Worm (Caenorhabditis elegans) whole organism, L4 larva: ENCODE data around the gene str-131.

ENCODE experiments used
- D1046.2 ChIP-seq: fragments of 200-800 bp; sonication (Bioruptor generic); IDR thresholded peaks from 2 replicates; pipeline ENCODE4 v1.3.6; 2022; ENCODE audit warnings: missing genetic modification characterization, missing compliant biosample characterization
- F26F4.8 ChIP-seq: fragments of 200-800 bp; sonication (Bioruptor generic); conservative IDR thresholded peaks from 2 replicates; pipeline ENCODE4 v1.3.6; 2022; ENCODE audit warnings: missing genetic modification characterization, missing compliant biosample characterization
- F49E8.2 ChIP-seq: sonication (generic microtip); optimal IDR thresholded peaks from 2 replicates; lab custom pipeline; 2016; ENCODE audit warnings: missing compliant biosample characterization, mild to moderate bottlenecking, missing genetic modification characterization, borderline replicate concordance
- T26A8.4 ChIP-seq: fragments of 200-800 bp; sonication (Bioruptor generic); IDR thresholded peaks from 2 replicates; pipeline ENCODE4 v1.3.6; 2022; ENCODE audit warnings: missing genetic modification characterization, missing compliant biosample characterization
- Y5F2A.4 ChIP-seq: fragments of 200-800 bp; sonication (Bioruptor generic); optimal IDR thresholded peaks from 2 replicates; lab custom pipeline; 2018; ENCODE audit warnings: mild to moderate bottlenecking, missing genetic modification characterization, missing compliant biosample characterization
- aha-1 ChIP-seq: fragments of 150-350 bp; peaks from one replicate; lab custom pipeline; 2014; ENCODE audit warnings: missing biosample characterization, missing genetic modification characterization
- ama-1 ChIP-seq: fragments of 150-350 bp; optimal IDR thresholded peaks from 2 replicates; lab custom pipeline; 2014; ENCODE audit warnings: inconsistent platforms, mixed read lengths
- arid-1 ChIP-seq: fragments of 200-800 bp; sonication (Bioruptor generic); conservative IDR thresholded peaks from 2 replicates; pipeline ENCODE4 v1.3.6; 2022; ENCODE audit warnings: missing genetic modification reagents, missing genetic modification characterization, missing compliant biosample characterization
- attf-4 ChIP-seq: sonication (generic microtip); optimal IDR thresholded peaks from 3 replicates; lab custom pipeline; 2017; ENCODE audit warnings: missing biosample characterization, missing genetic modification characterization
- ceh-44 ChIP-seq: fragments of 200-800 bp; sonication (Bioruptor generic); IDR thresholded peaks from 2 replicates; pipeline ENCODE4 v1.3.6; 2022; ENCODE audit warnings: missing genetic modification reagents, missing genetic modification characterization, missing compliant biosample characterization
- daf-16 ChIP-seq, 3 experiments: sonication (generic microtip); optimal IDR thresholded peaks; 2 replicates each; lab custom pipeline; 2016 to 2017; ENCODE audit warnings: missing genetic modification characterization in 3 of 3, missing genetic modification reagents in 3 of 3, mild to moderate bottlenecking in 2 of 3, missing compliant biosample characterization in 2 of 3, missing biosample characterization in 1 of 3, moderate library complexity in 1 of 3
- dmd-8 ChIP-seq: fragments of 200-800 bp; sonication (Bioruptor generic); IDR thresholded peaks from 2 replicates; pipeline ENCODE4 v1.3.6; 2022; ENCODE audit warnings: missing genetic modification characterization, missing compliant biosample characterization
- duxl-1 ChIP-seq: sonication (generic microtip); optimal IDR thresholded peaks from 2 replicates; lab custom pipeline; 2016; ENCODE audit warnings: mild to moderate bottlenecking, missing genetic modification characterization, moderate library complexity, missing compliant biosample characterization; ENCODE audit not compliant: poor library complexity
- dve-1 ChIP-seq: sonication (generic microtip); optimal IDR thresholded peaks from 2 replicates; lab custom pipeline; 2017; ENCODE audit warnings: antibody characterized with exemption, mild to moderate bottlenecking, missing genetic modification characterization, missing compliant biosample characterization; ENCODE audit not compliant: insufficient read depth
- egl-27 ChIP-seq: sonication (generic microtip); optimal IDR thresholded peaks from 3 replicates; lab custom pipeline; 2017; ENCODE audit warnings: missing biosample characterization, missing genetic modification reagents, missing genetic modification characterization
- egl-43 ChIP-seq: fragments of 200-800 bp; sonication (Bioruptor generic); IDR thresholded peaks from 2 replicates; pipeline ENCODE4 v1.3.6; 2022; ENCODE audit warnings: missing genetic modification reagents, missing genetic modification characterization, missing compliant biosample characterization
- hlh-11 ChIP-seq: fragments of 200-800 bp; sonication (Bioruptor generic); optimal IDR thresholded peaks from 2 replicates; lab custom pipeline; 2018; ENCODE audit warnings: mild to moderate bottlenecking, missing genetic modification characterization, missing compliant biosample characterization
- lin-1 ChIP-seq: fragments of 200-800 bp; sonication (Bioruptor generic); IDR thresholded peaks from 2 replicates; pipeline ENCODE4 v1.3.6; 2022; ENCODE audit warnings: missing genetic modification reagents, missing genetic modification characterization, missing compliant biosample characterization
- lin-29 ChIP-seq: fragments of 200-800 bp; sonication (Bioruptor generic); IDR thresholded peaks from 2 replicates; pipeline ENCODE4 v1.3.6; 2022; ENCODE audit warnings: missing genetic modification reagents, missing genetic modification characterization, missing compliant biosample characterization
- lir-3 ChIP-seq: sonication (generic microtip); optimal IDR thresholded peaks from 2 replicates; lab custom pipeline; 2016; ENCODE audit warnings: mild to moderate bottlenecking, missing genetic modification characterization, missing compliant biosample characterization
- lsy-2 ChIP-seq, 2 experiments: fragments of 150-350 bp in 1 of 2; sonication (generic microtip) in 1 of 2; optimal IDR thresholded peaks; 2 replicates each; lab custom pipeline; 2014 to 2017; ENCODE audit warnings: missing biosample characterization in 2 of 2, missing genetic modification characterization in 2 of 2
- mep-1 ChIP-seq: fragments of 150-350 bp; sonication (generic microtip); optimal IDR thresholded peaks from 3 replicates; lab custom pipeline; 2014; ENCODE audit warnings: missing biosample characterization, missing genetic modification characterization
- mes-2 ChIP-seq: sonication (generic microtip); optimal IDR thresholded peaks from 2 replicates; lab custom pipeline; 2016; ENCODE audit warnings: missing genotype, mild to moderate bottlenecking, missing genetic modification characterization, missing compliant biosample characterization; ENCODE audit not compliant: poor library complexity, severe bottlenecking
- nhr-102 ChIP-seq: sonication (generic microtip); optimal IDR thresholded peaks from 2 replicates; lab custom pipeline; 2016; ENCODE audit warnings: mild to moderate bottlenecking, missing genetic modification characterization, moderate library complexity, missing compliant biosample characterization
- nhr-11 ChIP-seq: fragments of 150-350 bp; optimal IDR thresholded peaks from 2 replicates; lab custom pipeline; 2014; ENCODE audit warnings: missing biosample characterization, missing genetic modification characterization
- nhr-111 ChIP-seq: fragments of 200-800 bp; sonication (Bioruptor generic); optimal IDR thresholded peaks from 2 replicates; lab custom pipeline; 2018; ENCODE audit warnings: mild to moderate bottlenecking, missing genetic modification characterization, missing compliant biosample characterization
- nhr-237 ChIP-seq: sonication (generic microtip); optimal IDR thresholded peaks from 2 replicates; lab custom pipeline; 2017; ENCODE audit warnings: missing biosample characterization, missing genetic modification characterization
- nhr-25 ChIP-seq: sonication (generic microtip); optimal IDR thresholded peaks from 2 replicates; lab custom pipeline; 2017; ENCODE audit warnings: missing genetic modification characterization, mild to moderate bottlenecking, missing compliant biosample characterization, antibody characterized with exemption, moderate library complexity, borderline replicate concordance; ENCODE audit not compliant: insufficient read depth
- nhr-41 ChIP-seq: fragments of 200-800 bp; sonication (Bioruptor generic); IDR thresholded peaks from 2 replicates; pipeline ENCODE4 v1.3.6; 2022; ENCODE audit warnings: missing genetic modification reagents, missing genetic modification characterization, missing compliant biosample characterization
- nhr-48 ChIP-seq: sonication (generic microtip); optimal IDR thresholded peaks from 2 replicates; lab custom pipeline; 2016; ENCODE audit warnings: mild to moderate bottlenecking, missing genetic modification characterization, missing compliant biosample characterization
- nhr-77 ChIP-seq: fragments of 150-350 bp; optimal IDR thresholded peaks from 2 replicates; lab custom pipeline; 2014; ENCODE audit warnings: missing biosample characterization, missing genetic modification characterization
- pha-4 ChIP-seq, 2 experiments: fragments of 150-350 bp in 1 of 2; fragments of 200-800 bp in 1 of 2; sonication (Bioruptor generic) in 1 of 2; IDR thresholded peaks in 1 of 2; optimal IDR thresholded peaks in 1 of 2; 2 replicates each; pipeline versions ENCODE4 v1.3.6 to Lab custom; 2014 to 2022; ENCODE audit warnings: missing genetic modification characterization in 2 of 2, missing genetic modification reagents in 2 of 2, missing biosample characterization in 1 of 2, missing compliant biosample characterization in 1 of 2
- saeg-2 ChIP-seq: fragments of 200-800 bp; sonication (Bioruptor generic); IDR thresholded peaks from 2 replicates; pipeline ENCODE4 v1.3.6; 2022; ENCODE audit warnings: missing genetic modification reagents, missing genetic modification characterization, missing compliant biosample characterization
- sdz-12 ChIP-seq: fragments of 200-800 bp; sonication (Bioruptor generic); optimal IDR thresholded peaks from 2 replicates; lab custom pipeline; 2018; ENCODE audit warnings: mild to moderate bottlenecking, missing genetic modification characterization, missing compliant biosample characterization
- skn-1 ChIP-seq: fragments of 150-350 bp; optimal IDR thresholded peaks from 2 replicates; lab custom pipeline; 2014; ENCODE audit warnings: missing biosample characterization, missing genetic modification characterization
- snpc-1.2 ChIP-seq: fragments of 200-800 bp; sonication (Bioruptor generic); IDR thresholded peaks from 2 replicates; pipeline ENCODE4 v1.3.6; 2022; ENCODE audit warnings: missing genetic modification reagents, missing genetic modification characterization, missing compliant biosample characterization
- snpc-4 ChIP-seq: fragments of 150-350 bp; optimal IDR thresholded peaks from 2 replicates; lab custom pipeline; 2014; ENCODE audit warnings: missing biosample characterization, missing genetic modification characterization
- spr-1 ChIP-seq: sonication (generic microtip); optimal IDR thresholded peaks from 2 replicates; lab custom pipeline; 2016; ENCODE audit warnings: mild to moderate bottlenecking, missing genetic modification characterization, missing compliant biosample characterization
- spr-3 ChIP-seq: fragments of 200-800 bp; sonication (Bioruptor generic); optimal IDR thresholded peaks from 2 replicates; lab custom pipeline; 2018; ENCODE audit warnings: mild to moderate bottlenecking, missing genetic modification characterization, missing compliant biosample characterization
- tra-1 ChIP-seq: fragments of 200-800 bp; sonication (Bioruptor generic); IDR thresholded peaks from 2 replicates; pipeline ENCODE4 v1.3.6; 2022; ENCODE audit warnings: missing genetic modification reagents, missing genetic modification characterization, missing compliant biosample characterization
- vab-7 ChIP-seq: fragments of 200-800 bp; sonication (Bioruptor generic); IDR thresholded peaks from 2 replicates; pipeline ENCODE4 v1.3.6; 2022; ENCODE audit warnings: missing genetic modification reagents, missing genetic modification characterization, missing compliant biosample characterization
- zfp-3 ChIP-seq: fragments of 200-800 bp; sonication (Bioruptor generic); conservative IDR thresholded peaks from 2 replicates; pipeline ENCODE4 v1.3.6; 2022; ENCODE audit warnings: missing genetic modification reagents, missing genetic modification characterization, missing compliant biosample characterization

The str-131 gene

ce11 chrV:8040247-8041084 is 41.0 kb downstream of the str-131 start (continued):
- TF ChIP-seq nhr-48 (tag; lab: Kevin White, UChicago) (peak; percentile 51), daf-16 (GFP tag; optimal IDR thresholded peaks at IDR 0.05; lab: Kevin White, UChicago) (no peak), daf-16 (tag; optimal IDR thresholded peaks at IDR 0.05; lab: Kevin White, UChicago) (no peak), D1046.2 (GFP tag; lab: Robert Waterston, UW) (no peak), arid-1 (GFP tag; lab: Robert Waterston, UW) (no peak), snpc-4 (no peak), Y5F2A.4 (no peak), dmd-8 (GFP tag; lab: Robert Waterston, UW) (no peak), nhr-111 (no peak), snpc-1.2 (no peak), egl-27 (tag; lab: Kevin White, UChicago) (no peak), saeg-2 (GFP tag; lab: Robert Waterston, UW) (no peak), spr-3 (GFP tag; lab: Kevin White, UChicago) (no peak), F26F4.8 (GFP tag; lab: Robert Waterston, UW) (no peak)

ce11 chrV:8039606-8040005 is 41.9 kb downstream of the str-131 start:
- TF ChIP-seq ama-1 (lab: Kevin White, UChicago) = peak; percentile 70
- no peak for TF ChIP-seq attf-4 (tag; lab: Kevin White, UChicago)
- no peak for TF ChIP-seq lir-3
- no peak for TF ChIP-seq F49E8.2 (tag; lab: Kevin White, UChicago)

DNA sequence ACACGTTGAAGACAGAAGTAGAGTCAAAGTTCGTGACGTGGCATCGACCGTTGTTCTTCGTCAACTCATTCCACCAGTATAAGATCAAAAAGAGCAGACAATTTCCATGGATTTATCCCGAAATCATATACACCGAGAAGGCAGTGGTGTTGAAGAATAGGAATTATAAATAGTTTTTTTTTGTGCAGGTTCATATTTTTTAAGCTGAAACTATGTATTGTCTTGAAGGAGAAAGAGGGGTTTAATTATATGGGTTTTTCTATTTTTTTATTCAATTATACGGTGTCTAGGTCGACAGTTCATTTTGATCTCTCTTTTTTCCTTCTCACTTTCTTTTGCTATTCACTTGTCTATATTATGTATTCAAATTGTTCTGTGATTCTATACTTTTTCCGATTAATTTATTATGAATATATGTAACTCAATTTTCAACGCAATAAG is 42.4 kb downstream of the str-131 start:
- TF ChIP-seq lsy-2 (tag; optimal IDR thresholded peaks at IDR 0.05; lab: Kevin White, UChicago) = peak in 1 of 2 experiments; percentile 47
- TF ChIP-seq dve-1 (tag; lab: Kevin White, UChicago) = peak; percentile 16
- TF ChIP-seq aha-1 (tag; lab: Kevin White, UChicago) = peak; percentile 52
- no peak for TF ChIP-seq nhr-41 (GFP tag; lab: Robert Waterston, UW)
- peak; percentile 57; the same call in 1 of the 2 replicates for TF ChIP-seq T26A8.4
- TF ChIP-seq ceh-44 (GFP tag; lab: Robert Waterston, UW) = no peak
- peak; percentile 0 for TF ChIP-seq mes-2 (tag; lab: Kevin White, UChicago)
- TF ChIP-seq nhr-25 (tag; lab: Kevin White, UChicago) = peak; percentile 85
- no peak for TF ChIP-seq lin-29 (GFP tag; lab: Robert Waterston, UW)
- peak; percentile 15 for TF ChIP-seq hlh-11
- no peak for TF ChIP-seq F26F4.8 (GFP tag; lab: Robert Waterston, UW)
- TF ChIP-seq pha-4 (GFP tag; IDR thresholded peaks at IDR 0.05; lab: Robert Waterston, UW) = 0 out of 2 replicates have a peak, but pooled peaks have one; percentile 9
- no peak for TF ChIP-seq pha-4 (tag; optimal IDR thresholded peaks at IDR 0.05; lab: Kevin White, UChicago)
- TF ChIP-seq spr-1 = peak; percentile 61
- peak; percentile 30 for TF ChIP-seq attf-4 (tag; lab: Kevin White, UChicago)
- TF ChIP-seq sdz-12 = no peak
- TF ChIP-seq duxl-1 (tag; lab: Kevin White, UChicago) = peak; percentile 83
- TF ChIP-seq mep-1 (tag; lab: Kevin White, UChicago) = peak; percentile 79
- TF ChIP-seq zfp-3 = peak; percentile 82; the same call in 1 of the 2 replicates
- peak; percentile 52; the same call in 1 of the 2 replicates for TF ChIP-seq lin-1
- no peak for TF ChIP-seq nhr-77 (tag; lab: Kevin White, UChicago)
- TF ChIP-seq nhr-111 = peak; percentile 24
- no peak for TF ChIP-seq skn-1
- TF ChIP-seq egl-43 = no peak
- no peak for TF ChIP-seq nhr-237
- TF ChIP-seq tra-1 = peak; percentile 19; the same call in 1 of the 2 replicates
- no peak for TF ChIP-seq vab-7
- TF ChIP-seq nhr-102 (tag; lab: Kevin White, UChicago) = peak; percentile 44
- TF ChIP-seq nhr-11 = no peak
